Fruit fly (Drosophila melanogaster) whole organism, adult: ENCODE results near the gene gw.

Source experiments
- CG11617 ChIP-seq: fragments of 200-800 bp; sonication (Bioruptor generic); optimal IDR thresholded peaks from 2 replicates; lab custom pipeline; 2017; ENCODE audit warnings: mild to moderate bottlenecking, missing biosample characterization, missing genetic modification reagents, missing genetic modification characterization
- CG12768 ChIP-seq: fragments of 200-800 bp; sonication (Bioruptor generic); optimal IDR thresholded peaks from 2 replicates; lab custom pipeline; 2017; ENCODE audit warnings: missing biosample characterization, missing genetic modification characterization, mild to moderate bottlenecking, moderate library complexity, missing genetic modification reagents
- CG14711 ChIP-seq: fragments of 200-800 bp; sonication (Bioruptor generic); optimal IDR thresholded peaks from 2 replicates; lab custom pipeline; 2018; ENCODE audit warnings: missing biosample characterization, mild to moderate bottlenecking, missing genetic modification characterization, moderate library complexity
- CG1620 ChIP-seq: fragments of 200-800 bp; sonication (Bioruptor generic); optimal IDR thresholded peaks from 2 replicates; lab custom pipeline; 2016; ENCODE audit warnings: missing biosample characterization, missing genetic modification characterization
- CG33017 ChIP-seq: fragments of 200-800 bp; sonication (Bioruptor generic); optimal IDR thresholded peaks from 2 replicates; lab custom pipeline; 2018; ENCODE audit warnings: missing biosample characterization, mild to moderate bottlenecking, missing genetic modification characterization, moderate library complexity
- CG5204 ChIP-seq: fragments of 200-800 bp; sonication (Bioruptor generic); optimal IDR thresholded peaks from 2 replicates; lab custom pipeline; 2016; ENCODE audit warnings: missing biosample characterization, missing genetic modification characterization
- CG7045 ChIP-seq: fragments of 200-800 bp; sonication (Bioruptor generic); optimal IDR thresholded peaks from 2 replicates; lab custom pipeline; 2017; ENCODE audit warnings: missing biosample characterization, mild to moderate bottlenecking, missing genetic modification characterization
- CG7101 ChIP-seq: fragments of 200-800 bp; sonication (Bioruptor generic); optimal IDR thresholded peaks from 2 replicates; lab custom pipeline; 2018; ENCODE audit warnings: missing biosample characterization, mild to moderate bottlenecking, missing genetic modification characterization, moderate library complexity
- Clk ChIP-seq: fragments of 200-800 bp; sonication (Bioruptor generic); optimal IDR thresholded peaks from 2 replicates; lab custom pipeline; 2017; ENCODE audit warnings: missing biosample characterization, missing genetic modification characterization
- Crg-1 ChIP-seq: fragments of 200-800 bp; sonication (Bioruptor generic); optimal IDR thresholded peaks from 2 replicates; lab custom pipeline; 2016; ENCODE audit warnings: missing biosample characterization, missing genetic modification characterization
- Hr96 ChIP-seq: fragments of 200-800 bp; sonication (Bioruptor generic); optimal IDR thresholded peaks from 2 replicates; lab custom pipeline; 2016; ENCODE audit warnings: missing biosample characterization, missing genetic modification characterization
- Mnt ChIP-seq: fragments of 200-800 bp; sonication (Bioruptor generic); optimal IDR thresholded peaks from 2 replicates; lab custom pipeline; 2016; ENCODE audit warnings: missing biosample characterization, mild to moderate bottlenecking, missing genetic modification characterization
- bab1 ChIP-seq: fragments of 200-800 bp; sonication (Bioruptor generic); optimal IDR thresholded peaks from 3 replicates; lab custom pipeline; 2019; ENCODE audit warnings: missing biosample characterization, mild to moderate bottlenecking, missing genetic modification characterization, moderate library complexity
- cic ChIP-seq: fragments of 200-800 bp; sonication (Bioruptor generic); optimal IDR thresholded peaks from 2 replicates; lab custom pipeline; 2017; ENCODE audit warnings: missing biosample characterization, mild to moderate bottlenecking, missing genetic modification characterization, moderate library complexity
- cnc ChIP-seq, 2 experiments: fragments of >200 bp; optimal IDR thresholded peaks; 2 replicates each; lab custom pipeline; 2017
- kay ChIP-seq: fragments of 200-800 bp; sonication (Bioruptor generic); peaks from one replicate; lab custom pipeline; 2016; ENCODE audit warnings: missing biosample characterization, missing genetic modification characterization, borderline replicate concordance
- ovo ChIP-seq: fragments of 200-800 bp; sonication (Bioruptor generic); optimal IDR thresholded peaks from 2 replicates; lab custom pipeline; 2016; ENCODE audit warnings: missing biosample characterization, missing genetic modification characterization
- pad ChIP-seq: fragments of 200-800 bp; sonication (Bioruptor generic); optimal IDR thresholded peaks from 3 replicates; lab custom pipeline; 2017; ENCODE audit warnings: missing biosample characterization, missing genetic modification characterization, mild to moderate bottlenecking, moderate library complexity, missing genetic modification reagents
- tj ChIP-seq: fragments of 200-800 bp; sonication (Bioruptor generic); optimal IDR thresholded peaks from 3 replicates; lab custom pipeline; 2017; ENCODE audit warnings: missing biosample characterization, mild to moderate bottlenecking, missing genetic modification characterization, moderate library complexity
- toe ChIP-seq: fragments of 200-800 bp; sonication (Bioruptor generic); optimal IDR thresholded peaks from 2 replicates; lab custom pipeline; 2016; ENCODE audit warnings: missing biosample characterization, missing genetic modification characterization

The gw gene

DNA sequence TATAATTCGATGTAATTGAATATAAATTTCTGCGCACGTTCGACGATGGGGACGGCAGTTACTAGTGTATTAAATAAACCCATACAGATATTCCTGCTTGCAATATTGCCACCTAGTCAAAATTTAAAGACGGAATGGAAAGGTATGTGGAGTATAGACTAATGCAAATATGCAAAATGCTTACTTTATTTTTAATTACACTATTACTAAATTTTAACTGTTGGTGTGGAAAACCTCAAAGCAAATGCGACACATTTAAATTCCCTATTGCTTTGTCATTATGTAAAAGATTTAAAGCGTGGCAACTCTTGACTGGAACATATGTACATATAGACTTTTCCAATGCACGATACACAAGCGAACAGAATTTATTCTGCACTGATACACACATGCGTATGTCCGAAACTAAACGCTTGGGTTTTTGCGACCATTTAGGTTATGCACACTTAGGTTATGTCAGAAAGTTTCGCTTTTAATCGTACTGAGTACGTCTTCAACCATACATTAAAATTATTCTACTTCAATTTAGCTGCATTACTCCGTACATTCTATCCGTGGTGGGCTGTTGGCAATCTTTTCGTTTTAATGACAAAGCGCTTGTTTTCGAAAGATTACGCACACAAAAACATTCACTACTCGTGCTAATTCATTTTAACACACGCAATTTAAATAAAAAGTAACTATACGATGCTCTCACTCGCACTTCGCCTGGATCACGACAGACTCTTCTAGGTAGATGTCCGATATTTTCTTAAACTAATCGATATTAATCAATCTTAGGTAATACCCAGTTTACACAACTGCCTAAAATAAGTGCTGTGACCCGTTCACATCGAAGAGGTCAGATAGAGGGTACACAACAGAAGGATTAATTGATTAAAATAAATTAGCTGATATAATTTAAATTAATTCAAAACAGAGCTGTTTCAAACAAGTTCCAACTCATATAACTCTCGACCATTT, at the start of gene gw:
Gene gw (minus strand): TSS at position 725 of the 963 bp plus-strand sequence.
- TF ChIP-seq CG7045 (GFP tag; lab: Kevin White, UChicago), result peak; percentile 78
- TF ChIP-seq CG12768, result peak; percentile 75
- TF ChIP-seq bab1 (GFP tag; lab: Kevin White, UChicago), result peak; percentile 73
- peak; percentile 89 for TF ChIP-seq CG14711 (tag; lab: Kevin White, UChicago)
- TF ChIP-seq CG5204 (GFP tag; lab: Kevin White, UChicago), result peak; percentile 84
- TF ChIP-seq toe (GFP tag; lab: Kevin White, UChicago), result peak; percentile 87
- peak; percentile 86 for TF ChIP-seq CG11617 (GFP tag; lab: Kevin White, UChicago)
- TF ChIP-seq cic (GFP tag; lab: Kevin White, UChicago), result peak; percentile 67
- TF ChIP-seq CG1620 (GFP tag; lab: Kevin White, UChicago), result peak; percentile 82
- TF ChIP-seq kay (GFP tag; lab: Kevin White, UChicago), result peak; percentile 94
- peak in 1 of 2 experiments; percentile 57 for TF ChIP-seq cnc (optimal IDR thresholded peaks at IDR 0.05; lab: Kevin White, UChicago)
- no peak for TF ChIP-seq Hr96 (GFP tag; lab: Kevin White, UChicago)
- peak; percentile 65 for TF ChIP-seq pad (GFP tag; lab: Kevin White, UChicago)
- TF ChIP-seq tj (GFP tag; lab: Kevin White, UChicago), result peak; percentile 48
- peak; percentile 71 for TF ChIP-seq Clk (GFP tag; lab: Kevin White, UChicago)
- TF ChIP-seq Mnt (GFP tag; lab: Kevin White, UChicago), result peak; percentile 90
- TF ChIP-seq Crg-1, result peak; percentile 88
- TF ChIP-seq ovo (GFP tag; lab: Kevin White, UChicago), result peak; percentile 84
- peak; percentile 86 for TF ChIP-seq CG7101
- peak; percentile 45 for TF ChIP-seq CG33017

dm6 chr4:709730-710129, 49.3 kb upstream of the gw start:
- TF ChIP-seq cic (GFP tag; lab: Kevin White, UChicago) (no peak), CG12768 (no peak), ovo (GFP tag; lab: Kevin White, UChicago) (no peak), cnc (optimal IDR thresholded peaks at IDR 0.05; lab: Kevin White, UChicago) (no peak), CG7101 (no peak), toe (GFP tag; lab: Kevin White, UChicago) (no peak), Clk (GFP tag; lab: Kevin White, UChicago) (no peak), pad (GFP tag; lab: Kevin White, UChicago) (no peak), CG7045 (GFP tag; lab: Kevin White, UChicago) (no peak), bab1 (GFP tag; lab: Kevin White, UChicago) (no peak), tj (GFP tag; lab: Kevin White, UChicago) (no peak), CG33017 (no peak), kay (GFP tag; lab: Kevin White, UChicago) (no peak), CG1620 (GFP tag; lab: Kevin White, UChicago) (no peak), Crg-1 (no peak), CG5204 (GFP tag; lab: Kevin White, UChicago) (no peak), CG14711 (tag; lab: Kevin White, UChicago) (no peak), Hr96 (GFP tag; lab: Kevin White, UChicago) (no peak)

DNA sequence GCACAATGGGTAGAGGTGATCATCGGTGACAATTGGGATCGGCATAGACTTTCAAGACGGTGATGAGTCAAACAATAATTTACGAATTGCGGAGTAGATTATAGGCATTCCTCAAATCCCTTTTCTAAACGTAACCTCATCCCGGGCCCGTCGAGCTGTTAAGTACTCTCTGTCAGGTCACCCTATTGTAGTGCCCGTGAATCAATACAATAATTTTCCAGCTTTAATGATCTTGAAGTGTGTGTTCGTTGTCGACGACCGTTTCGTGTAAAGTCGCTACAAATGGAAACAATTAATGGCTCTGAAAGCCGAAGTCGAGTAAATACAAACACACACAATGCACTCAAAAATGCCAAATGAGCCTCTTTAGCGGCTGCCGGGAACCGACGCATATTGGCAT, 48.3 kb upstream of the gw start:
- no peak for TF ChIP-seq pad (GFP tag; lab: Kevin White, UChicago)
- TF ChIP-seq CG5204 (GFP tag; lab: Kevin White, UChicago), result no peak
- TF ChIP-seq cic (GFP tag; lab: Kevin White, UChicago), result no peak
- TF ChIP-seq CG7101, result no peak
- no peak for TF ChIP-seq Clk (GFP tag; lab: Kevin White, UChicago)
- no peak for TF ChIP-seq Hr96 (GFP tag; lab: Kevin White, UChicago)
- TF ChIP-seq Mnt (GFP tag; lab: Kevin White, UChicago), result no peak
- no peak for TF ChIP-seq toe (GFP tag; lab: Kevin White, UChicago)
- no peak for TF ChIP-seq CG11617 (GFP tag; lab: Kevin White, UChicago)
- TF ChIP-seq CG12768, result no peak
- no peak for TF ChIP-seq CG14711 (tag; lab: Kevin White, UChicago)

dm6 chr4:706847-707246, 46.4 kb upstream of the gw start:
- TF ChIP-seq Hr96 (GFP tag; lab: Kevin White, UChicago) (no peak), tj (GFP tag; lab: Kevin White, UChicago) (no peak), CG7045 (GFP tag; lab: Kevin White, UChicago) (no peak), CG11617 (GFP tag; lab: Kevin White, UChicago) (no peak), Mnt (GFP tag; lab: Kevin White, UChicago) (no peak), pad (GFP tag; lab: Kevin White, UChicago) (no peak), CG7101 (no peak), cnc (optimal IDR thresholded peaks at IDR 0.05; lab: Kevin White, UChicago) (no peak), Clk (GFP tag; lab: Kevin White, UChicago) (no peak), CG1620 (GFP tag; lab: Kevin White, UChicago) (no peak)

- TF ChIP-seq Mnt (GFP tag; lab: Kevin White, UChicago) (no peak), CG11617 (GFP tag; lab: Kevin White, UChicago) (no peak)
Measured at dm6 chr4:703992-704690, 43.7 kb upstream of the gw start.
